Worm (Caenorhabditis elegans): ENCODE measurements around the gene itm-2.

DNA sequence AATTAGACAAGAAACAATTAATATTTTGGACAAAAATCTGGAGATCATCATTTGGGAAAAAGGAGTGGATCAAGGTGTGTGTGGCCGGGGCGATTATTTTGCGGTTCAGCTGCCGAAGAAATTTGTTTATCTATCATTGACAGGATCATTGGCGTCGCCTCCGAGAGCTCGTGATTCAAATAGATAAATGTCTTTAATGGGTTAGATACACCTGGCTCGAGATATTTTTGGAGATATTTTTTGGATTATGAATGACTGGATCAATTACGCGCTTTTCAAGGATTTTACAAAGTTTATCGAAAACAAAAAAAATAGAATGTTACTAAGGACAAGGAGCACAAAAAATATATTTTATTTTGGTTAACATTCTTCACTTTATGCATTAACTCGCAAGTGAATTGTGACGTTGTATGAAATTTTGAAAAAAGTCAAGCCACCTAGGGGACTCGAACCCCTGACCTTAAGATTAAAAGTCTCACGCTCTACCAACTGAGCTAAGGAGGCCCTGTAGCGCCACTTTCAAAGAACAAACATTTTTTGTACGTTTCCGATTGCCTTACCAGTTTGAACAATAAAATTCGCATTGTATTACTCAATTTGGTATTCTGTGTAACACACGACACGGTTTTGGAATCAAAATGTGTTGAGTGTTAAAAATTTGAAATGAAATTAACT lies 5.9 kb downstream of the itm-2 start, which contains the start of gene C25F6.6:
- TF ChIP-seq lin-35 (GFP tag; optimal IDR thresholded peaks at IDR 0.05) (peak in 1 of 2 experiments; percentile 10), mep-1 (tag; optimal IDR thresholded peaks at IDR 0.05) (no peak), fos-1 (tag; optimal IDR thresholded peaks at IDR 0.05) (no peak), snpc-4 (tag; optimal IDR thresholded peaks at IDR 0.05) (no peak), nhr-20 (tag; optimal IDR thresholded peaks at IDR 0.05) (no peak), dpl-1 (GFP tag; optimal IDR thresholded peaks at IDR 0.05) (no peak)
